Fruit fly (Drosophila melanogaster) whole organism, adult: ENCODE results near the gene CG5727.

Source experiments
- CG11617 ChIP-seq: fragments of 200-800 bp; sonication (Bioruptor generic); optimal IDR thresholded peaks from 2 replicates; lab custom pipeline; 2017; ENCODE audit warnings: mild to moderate bottlenecking, missing biosample characterization, missing genetic modification reagents, missing genetic modification characterization
- CG12768 ChIP-seq: fragments of 200-800 bp; sonication (Bioruptor generic); optimal IDR thresholded peaks from 2 replicates; lab custom pipeline; 2017; ENCODE audit warnings: missing biosample characterization, missing genetic modification characterization, mild to moderate bottlenecking, moderate library complexity, missing genetic modification reagents
- CG14711 ChIP-seq: fragments of 200-800 bp; sonication (Bioruptor generic); optimal IDR thresholded peaks from 2 replicates; lab custom pipeline; 2018; ENCODE audit warnings: missing biosample characterization, mild to moderate bottlenecking, missing genetic modification characterization, moderate library complexity
- CG1620 ChIP-seq: fragments of 200-800 bp; sonication (Bioruptor generic); optimal IDR thresholded peaks from 2 replicates; lab custom pipeline; 2016; ENCODE audit warnings: missing biosample characterization, missing genetic modification characterization
- CG33017 ChIP-seq: fragments of 200-800 bp; sonication (Bioruptor generic); optimal IDR thresholded peaks from 2 replicates; lab custom pipeline; 2018; ENCODE audit warnings: missing biosample characterization, mild to moderate bottlenecking, missing genetic modification characterization, moderate library complexity
- CG5204 ChIP-seq: fragments of 200-800 bp; sonication (Bioruptor generic); optimal IDR thresholded peaks from 2 replicates; lab custom pipeline; 2016; ENCODE audit warnings: missing biosample characterization, missing genetic modification characterization
- CG7045 ChIP-seq: fragments of 200-800 bp; sonication (Bioruptor generic); optimal IDR thresholded peaks from 2 replicates; lab custom pipeline; 2017; ENCODE audit warnings: missing biosample characterization, mild to moderate bottlenecking, missing genetic modification characterization
- CG7101 ChIP-seq: fragments of 200-800 bp; sonication (Bioruptor generic); optimal IDR thresholded peaks from 2 replicates; lab custom pipeline; 2018; ENCODE audit warnings: missing biosample characterization, mild to moderate bottlenecking, missing genetic modification characterization, moderate library complexity
- Clk ChIP-seq: fragments of 200-800 bp; sonication (Bioruptor generic); optimal IDR thresholded peaks from 2 replicates; lab custom pipeline; 2017; ENCODE audit warnings: missing biosample characterization, missing genetic modification characterization
- Crg-1 ChIP-seq: fragments of 200-800 bp; sonication (Bioruptor generic); optimal IDR thresholded peaks from 2 replicates; lab custom pipeline; 2016; ENCODE audit warnings: missing biosample characterization, missing genetic modification characterization
- Hr96 ChIP-seq: fragments of 200-800 bp; sonication (Bioruptor generic); optimal IDR thresholded peaks from 2 replicates; lab custom pipeline; 2016; ENCODE audit warnings: missing biosample characterization, missing genetic modification characterization
- bab1 ChIP-seq: fragments of 200-800 bp; sonication (Bioruptor generic); optimal IDR thresholded peaks from 3 replicates; lab custom pipeline; 2019; ENCODE audit warnings: missing biosample characterization, mild to moderate bottlenecking, missing genetic modification characterization, moderate library complexity
- cic ChIP-seq: fragments of 200-800 bp; sonication (Bioruptor generic); optimal IDR thresholded peaks from 2 replicates; lab custom pipeline; 2017; ENCODE audit warnings: missing biosample characterization, mild to moderate bottlenecking, missing genetic modification characterization, moderate library complexity
- cnc ChIP-seq, 2 experiments: fragments of >200 bp; optimal IDR thresholded peaks; 2 replicates each; lab custom pipeline; 2017
- kay ChIP-seq: fragments of 200-800 bp; sonication (Bioruptor generic); peaks from one replicate; lab custom pipeline; 2016; ENCODE audit warnings: missing biosample characterization, missing genetic modification characterization, borderline replicate concordance
- ovo ChIP-seq: fragments of 200-800 bp; sonication (Bioruptor generic); optimal IDR thresholded peaks from 2 replicates; lab custom pipeline; 2016; ENCODE audit warnings: missing biosample characterization, missing genetic modification characterization
- pad ChIP-seq: fragments of 200-800 bp; sonication (Bioruptor generic); optimal IDR thresholded peaks from 3 replicates; lab custom pipeline; 2017; ENCODE audit warnings: missing biosample characterization, missing genetic modification characterization, mild to moderate bottlenecking, moderate library complexity, missing genetic modification reagents
- tj ChIP-seq: fragments of 200-800 bp; sonication (Bioruptor generic); optimal IDR thresholded peaks from 3 replicates; lab custom pipeline; 2017; ENCODE audit warnings: missing biosample characterization, mild to moderate bottlenecking, missing genetic modification characterization, moderate library complexity
- toe ChIP-seq: fragments of 200-800 bp; sonication (Bioruptor generic); optimal IDR thresholded peaks from 2 replicates; lab custom pipeline; 2016; ENCODE audit warnings: missing biosample characterization, missing genetic modification characterization

Gene CG5727

dm6 chr2L:10220501-10221386 is 10.3 kb upstream of the CG5727 start, which contains the start of the genes Npc1a and Prosalpha6:
Gene Npc1a (minus strand): TSS chr2L:10221216.
Gene Prosalpha6 (plus strand): TSS chr2L:10221351.
- TF ChIP-seq CG5204 (GFP tag; lab: Kevin White, UChicago) (no peak), CG7045 (GFP tag; lab: Kevin White, UChicago) (peak; percentile 3), CG1620 (GFP tag; lab: Kevin White, UChicago) (no peak), Hr96 (GFP tag; lab: Kevin White, UChicago) (no peak), kay (peak; percentile 72), CG14711 (tag; lab: Kevin White, UChicago) (no peak), cic (GFP tag; lab: Kevin White, UChicago) (peak; percentile 37), bab1 (GFP tag; lab: Kevin White, UChicago) (peak; percentile 44), CG7101 (tag; lab: Kevin White, UChicago) (no peak), CG11617 (GFP tag; lab: Kevin White, UChicago) (no peak), CG12768 (GFP tag; lab: Kevin White, UChicago) (peak; percentile 52), pad (GFP tag; lab: Kevin White, UChicago) (peak; percentile 39), tj (GFP tag; lab: Kevin White, UChicago) (peak; percentile 4), cnc (optimal IDR thresholded peaks at IDR 0.05; lab: Kevin White, UChicago) (no peak), Crg-1 (GFP tag; lab: Kevin White, UChicago) (no peak), toe (GFP tag; lab: Kevin White, UChicago) (no peak)

- no peak for TF ChIP-seq cnc (optimal IDR thresholded peaks at IDR 0.05; lab: Kevin White, UChicago)
- peak; percentile 77 for TF ChIP-seq tj (GFP tag; lab: Kevin White, UChicago)
Measured at dm6 chr2L:10220010-10220409, 9.5 kb upstream of the CG5727 start.

dm6 chr2L:10208799-10209794 is 1.4 kb downstream of the CG5727 start, which contains the start of gene CG5731:
Gene CG5731 (minus strand): TSS chr2L:10209744.
- TF ChIP-seq CG1620 (GFP tag; lab: Kevin White, UChicago) (no peak), kay (peak; percentile 76)

- TF ChIP-seq cic (GFP tag; lab: Kevin White, UChicago) (no peak), Crg-1 (GFP tag; lab: Kevin White, UChicago) (no peak), ovo (GFP tag; lab: Kevin White, UChicago) (no peak), Hr96 (GFP tag; lab: Kevin White, UChicago) (no peak), CG33017 (tag; lab: Kevin White, UChicago) (no peak), bab1 (GFP tag; lab: Kevin White, UChicago) (no peak), kay (no peak)
Measured at dm6 chr2L:10206633-10207162, 3.8 kb downstream of the CG5727 start, which contains the start of gene Snx17. Gene Snx17 (minus strand): TSS chr2L:10206961.

- TF ChIP-seq cnc (optimal IDR thresholded peaks at IDR 0.05; lab: Kevin White, UChicago) (no peak), CG7101 (tag; lab: Kevin White, UChicago) (no peak), bab1 (GFP tag; lab: Kevin White, UChicago) (no peak), Hr96 (GFP tag; lab: Kevin White, UChicago) (no peak), Clk (no peak), CG14711 (tag; lab: Kevin White, UChicago) (no peak), Crg-1 (GFP tag; lab: Kevin White, UChicago) (no peak), cic (GFP tag; lab: Kevin White, UChicago) (no peak), pad (GFP tag; lab: Kevin White, UChicago) (no peak), CG33017 (tag; lab: Kevin White, UChicago) (no peak)
Measured at dm6 chr2L:10205940-10206339, 4.5 kb downstream of the CG5727 start.

- TF ChIP-seq CG12768 (GFP tag; lab: Kevin White, UChicago) (no peak), bab1 (GFP tag; lab: Kevin White, UChicago) (peak; percentile 42), ovo (GFP tag; lab: Kevin White, UChicago) (peak; percentile 73)
Measured at dm6 chr2L:10203933-10204509, 6.5 kb downstream of the CG5727 start, which contains the start of gene CG34159. Gene CG34159 (minus strand): TSS chr2L:10204317.
